Worm (Caenorhabditis elegans) whole organism, L4/young adult: ENCODE results near the gene hmit-1.2.

Experiments
- W03F9.2 ChIP-seq: fragments of 150-350 bp; optimal IDR thresholded peaks from 2 replicates; lab custom pipeline; 2014; ENCODE audit warnings: missing biosample characterization, missing genetic modification characterization
- dao-5 ChIP-seq: sonication (generic microtip); optimal IDR thresholded peaks from 2 replicates; lab custom pipeline; 2016; ENCODE audit warnings: missing genotype, missing genetic modification characterization, moderate library complexity, missing compliant biosample characterization
- him-1 ChIP-seq: sonication (generic microtip); optimal IDR thresholded peaks from 2 replicates; lab custom pipeline; 2016; ENCODE audit warnings: missing genotype, missing genetic modification reagents, missing genetic modification characterization, missing compliant biosample characterization

DNA sequence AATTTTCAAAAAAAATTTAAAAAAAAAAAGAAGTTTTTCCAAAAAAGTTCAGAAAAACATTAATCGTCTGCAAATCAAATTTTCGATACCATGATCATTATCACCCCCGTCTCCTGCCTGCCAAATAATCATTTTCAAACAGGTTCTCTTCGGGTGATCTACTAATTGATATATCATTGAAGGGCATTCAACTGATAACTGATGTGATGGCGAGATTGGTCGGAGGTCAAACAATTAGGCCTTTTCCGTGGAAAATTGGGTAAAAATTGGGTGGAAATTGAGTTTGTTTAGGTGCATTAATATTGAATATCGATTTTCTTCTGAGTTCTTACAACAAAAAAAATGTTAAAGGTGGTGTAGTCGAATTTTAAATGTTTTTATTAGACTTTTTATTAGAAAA, 37.4 kb upstream of the hmit-1.2 start, which contains the start of gene Y51A2D.18:
- TF ChIP-seq him-1 = no peak
- no peak for TF ChIP-seq dao-5
- TF ChIP-seq W03F9.2 (tag; lab: Kevin White, UChicago) = no peak
